Worm (Caenorhabditis elegans) whole organism, mixed stage, embryonic: ENCODE measurements around the gene gtap-1.

Experiments
- M03D4.4 ChIP-seq: sonication (generic microtip); optimal IDR thresholded peaks from 2 replicates; lab custom pipeline; 2017; ENCODE audit warnings: mild to moderate bottlenecking, missing genetic modification characterization, missing compliant biosample characterization
- bed-3 ChIP-seq: fragments of 200-800 bp; sonication (Bioruptor generic); optimal IDR thresholded peaks from 3 replicates; lab custom pipeline; 2018; ENCODE audit warnings: mild to moderate bottlenecking, missing genetic modification characterization, moderate library complexity, missing compliant biosample characterization
- ceh-39 ChIP-seq: fragments of 150-350 bp; optimal IDR thresholded peaks from 2 replicates; lab custom pipeline; 2014; ENCODE audit warnings: missing biosample characterization, missing genetic modification characterization
- ceh-43 ChIP-seq: fragments of 200-800 bp; sonication (Bioruptor generic); optimal IDR thresholded peaks from 2 replicates; lab custom pipeline; 2018; ENCODE audit warnings: mild to moderate bottlenecking, missing genetic modification characterization, moderate library complexity, missing compliant biosample characterization
- ceh-83 ChIP-seq: fragments of 200-800 bp; sonication (Bioruptor generic); optimal IDR thresholded peaks from 2 replicates; lab custom pipeline; 2018; ENCODE audit warnings: mild to moderate bottlenecking, missing genetic modification characterization, missing compliant biosample characterization
- ces-1 ChIP-seq: fragments of 150-350 bp; optimal IDR thresholded peaks from 2 replicates; lab custom pipeline; 2014; ENCODE audit warnings: missing biosample characterization, missing genetic modification reagents, missing genetic modification characterization
- cnd-1 ChIP-seq: fragments of 200-800 bp; sonication (Bioruptor generic); optimal IDR thresholded peaks from 2 replicates; lab custom pipeline; 2018; ENCODE audit warnings: mild to moderate bottlenecking, missing genetic modification characterization, missing compliant biosample characterization
- drap-1 ChIP-seq: fragments of 200-800 bp; sonication (Bioruptor generic); optimal IDR thresholded peaks from 3 replicates; lab custom pipeline; 2018; ENCODE audit warnings: mild to moderate bottlenecking, missing genetic modification characterization, missing compliant biosample characterization
- elt-1 ChIP-seq: sonication (generic microtip); optimal IDR thresholded peaks from 2 replicates; lab custom pipeline; 2017; ENCODE audit warnings: missing genetic modification characterization, mild to moderate bottlenecking, missing compliant biosample characterization, antibody characterized with exemption, moderate library complexity, borderline replicate concordance; ENCODE audit not compliant: insufficient read depth
- elt-3 ChIP-seq: fragments of 150-350 bp; optimal IDR thresholded peaks from 2 replicates; lab custom pipeline; 2014; ENCODE audit warnings: missing biosample characterization, missing genetic modification characterization
- ham-2 ChIP-seq: fragments of 200-800 bp; sonication (Bioruptor generic); optimal IDR thresholded peaks from 2 replicates; lab custom pipeline; 2018; ENCODE audit warnings: mild to moderate bottlenecking, missing genetic modification characterization, missing compliant biosample characterization
- hlh-1 ChIP-seq: fragments of 150-350 bp; optimal IDR thresholded peaks from 2 replicates; lab custom pipeline; 2014; ENCODE audit warnings: missing biosample characterization, missing genetic modification reagents, missing genetic modification characterization
- lin-13 ChIP-seq: fragments of 150-350 bp; optimal IDR thresholded peaks from 2 replicates; lab custom pipeline; 2014; ENCODE audit warnings: missing biosample characterization, missing genetic modification characterization
- lin-32 ChIP-seq: fragments of 200-800 bp; sonication (Bioruptor generic); optimal IDR thresholded peaks from 2 replicates; lab custom pipeline; 2018; ENCODE audit warnings: mild to moderate bottlenecking, missing genetic modification characterization, missing compliant biosample characterization
- lsy-2 ChIP-seq: fragments of 150-350 bp; optimal IDR thresholded peaks from 2 replicates; lab custom pipeline; 2014; ENCODE audit warnings: missing biosample characterization, missing genetic modification characterization
- mep-1 ChIP-seq: fragments of 150-350 bp; optimal IDR thresholded peaks from 2 replicates; lab custom pipeline; 2017; ENCODE audit warnings: missing biosample characterization, missing genetic modification reagents, missing genetic modification characterization, inconsistent platforms
- mls-2 ChIP-seq: sonication (generic microtip); optimal IDR thresholded peaks from 2 replicates; lab custom pipeline; 2016; ENCODE audit warnings: mild to moderate bottlenecking, missing genetic modification characterization, moderate library complexity, missing compliant biosample characterization
- nhr-12 ChIP-seq: fragments of 150-350 bp; optimal IDR thresholded peaks from 2 replicates; lab custom pipeline; 2014; ENCODE audit warnings: missing biosample characterization, missing genetic modification characterization
- nhr-237 ChIP-seq: fragments of 150-350 bp; optimal IDR thresholded peaks from 2 replicates; lab custom pipeline; 2014; ENCODE audit warnings: missing biosample characterization, missing genetic modification characterization
- nhr-28 ChIP-seq: fragments of 150-350 bp; optimal IDR thresholded peaks from 2 replicates; lab custom pipeline; 2014; ENCODE audit warnings: missing biosample characterization, missing genetic modification characterization
- nhr-76 ChIP-seq: sonication (generic microtip); optimal IDR thresholded peaks from 2 replicates; lab custom pipeline; 2017; ENCODE audit warnings: missing biosample characterization, missing genetic modification characterization
- sem-2 ChIP-seq: fragments of 200-800 bp; sonication (Bioruptor generic); optimal IDR thresholded peaks from 2 replicates; lab custom pipeline; 2018; ENCODE audit warnings: mild to moderate bottlenecking, missing genetic modification characterization, missing compliant biosample characterization
- snpc-4 ChIP-seq: fragments of 150-350 bp; optimal IDR thresholded peaks from 2 replicates; lab custom pipeline; 2014; ENCODE audit warnings: missing biosample characterization, missing genetic modification characterization
- sptf-1 ChIP-seq: sonication (generic microtip); optimal IDR thresholded peaks from 2 replicates; lab custom pipeline; 2017; ENCODE audit warnings: mild to moderate bottlenecking, missing genetic modification characterization, moderate library complexity, missing compliant biosample characterization
- tbx-8 ChIP-seq: fragments of 200-800 bp; sonication (Bioruptor generic); optimal IDR thresholded peaks from 2 replicates; lab custom pipeline; 2018; ENCODE audit warnings: mild to moderate bottlenecking, missing genetic modification characterization, moderate library complexity, missing compliant biosample characterization
- unc-120 ChIP-seq: sonication (generic microtip); optimal IDR thresholded peaks from 2 replicates; lab custom pipeline; 2017; ENCODE audit warnings: missing genetic modification characterization, missing compliant biosample characterization; ENCODE audit not compliant: poor library complexity, severe bottlenecking
- unc-39 ChIP-seq: fragments of 150-350 bp; optimal IDR thresholded peaks from 2 replicates; lab custom pipeline; 2014; ENCODE audit warnings: missing biosample characterization, missing genetic modification characterization
- unc-62 ChIP-seq: fragments of 150-350 bp; optimal IDR thresholded peaks from 2 replicates; lab custom pipeline; 2014; ENCODE audit warnings: missing biosample characterization, missing genetic modification reagents, missing genetic modification characterization
- zip-8 ChIP-seq: fragments of 150-350 bp; optimal IDR thresholded peaks from 2 replicates; lab custom pipeline; 2014; ENCODE audit warnings: missing biosample characterization, missing genetic modification characterization

gtap-1 gene

ce11 chrII:5839227-5839626 is 6.2 kb upstream of the gtap-1 start, which contains the start of gene ZK1248.19:
TSS of gene ZK1248.19 (minus strand) at chrII:5839414.
- TF ChIP-seq nhr-237 (tag; lab: Kevin White, UChicago), result peak; percentile 7
- TF ChIP-seq lsy-2 (tag; lab: Kevin White, UChicago), result no peak
- TF ChIP-seq hlh-1, result peak; percentile 16
- TF ChIP-seq ceh-43 (GFP tag; lab: Kevin White, UChicago), result no peak
- no peak for TF ChIP-seq sptf-1 (tag; lab: Kevin White, UChicago)
- TF ChIP-seq ces-1 (GFP tag; lab: Kevin White, UChicago), result peak; percentile 41
- TF ChIP-seq, all 35 proteins: peak for 3

ce11 chrII:5838453-5838852 is 5.4 kb upstream of the gtap-1 start, which contains the start of gene ZK1248.15:
TSS of gene ZK1248.15 (minus strand) at chrII:5838553.
- TF ChIP-seq nhr-76 (tag; lab: Kevin White, UChicago) (no peak), zip-8 (tag; lab: Kevin White, UChicago) (no peak), ceh-83 (no peak)

- TF ChIP-seq nhr-237 (tag; lab: Kevin White, UChicago), result peak; percentile 38
- no peak for TF ChIP-seq nhr-12 (tag; lab: Kevin White, UChicago)
- TF ChIP-seq bed-3 (GFP tag; lab: Kevin White, UChicago), result peak; percentile 19
- TF ChIP-seq lin-32, result no peak
- peak; percentile 20 for TF ChIP-seq ceh-39 (tag; lab: Kevin White, UChicago)
- no peak for TF ChIP-seq snpc-4 (tag; lab: Kevin White, UChicago)
- peak; percentile 32 for TF ChIP-seq lsy-2 (tag; lab: Kevin White, UChicago)
- TF ChIP-seq cnd-1 (tag; lab: Kevin White, UChicago), result peak; percentile 32
- TF ChIP-seq lin-13 (tag; lab: Kevin White, UChicago), result no peak
- peak; percentile 59 for TF ChIP-seq ceh-83
- TF ChIP-seq elt-1, result no peak
- peak; percentile 34 for TF ChIP-seq unc-120 (tag; lab: Kevin White, UChicago)
- no peak for TF ChIP-seq sem-2
- TF ChIP-seq zip-8 (tag; lab: Kevin White, UChicago), result no peak
- TF ChIP-seq ces-1 (GFP tag; lab: Kevin White, UChicago), result peak; percentile 82
- TF ChIP-seq nhr-28 (tag; lab: Kevin White, UChicago), result no peak
Observed at ce11 chrII:5836153-5836719, 3.2 kb upstream of the gtap-1 start, which contains the start of gene fzo-1. TSS of gene fzo-1 (minus strand) at chrII:5836203.

ce11 chrII:5835146-5835545 is 2.1 kb upstream of the gtap-1 start:
- TF ChIP-seq unc-39 (tag; lab: Kevin White, UChicago), result no peak
- TF ChIP-seq cnd-1 (tag; lab: Kevin White, UChicago), result no peak
- TF ChIP-seq lin-32, result no peak
- TF ChIP-seq snpc-4 (tag; lab: Kevin White, UChicago), result no peak
- no peak for TF ChIP-seq nhr-12 (tag; lab: Kevin White, UChicago)
- no peak for TF ChIP-seq ceh-43 (GFP tag; lab: Kevin White, UChicago)
- TF ChIP-seq ceh-39 (tag; lab: Kevin White, UChicago), result no peak
- TF ChIP-seq nhr-76 (tag; lab: Kevin White, UChicago), result no peak
- no peak for TF ChIP-seq M03D4.4 (tag; lab: Kevin White, UChicago)
- no peak for TF ChIP-seq ham-2 (GFP tag; lab: Kevin White, UChicago)
- TF ChIP-seq elt-1, result no peak
- TF ChIP-seq drap-1, result no peak

- TF ChIP-seq unc-120 (tag; lab: Kevin White, UChicago), result no peak
- no peak for TF ChIP-seq M03D4.4 (tag; lab: Kevin White, UChicago)
- TF ChIP-seq ham-2 (GFP tag; lab: Kevin White, UChicago), result no peak
- no peak for TF ChIP-seq tbx-8 (GFP tag; lab: Kevin White, UChicago)
- TF ChIP-seq snpc-4 (tag; lab: Kevin White, UChicago), result no peak
- no peak for TF ChIP-seq bed-3 (GFP tag; lab: Kevin White, UChicago)
- TF ChIP-seq ceh-39 (tag; lab: Kevin White, UChicago), result no peak
- no peak for TF ChIP-seq ceh-83
- TF ChIP-seq elt-3 (tag; lab: Kevin White, UChicago), result no peak
- no peak for TF ChIP-seq hlh-1
- TF ChIP-seq zip-8 (tag; lab: Kevin White, UChicago), result no peak
- TF ChIP-seq sem-2, result no peak
Observed at ce11 chrII:5831373-5831772, 1.7 kb downstream of the gtap-1 start.

- TF ChIP-seq mls-2 (tag; lab: Kevin White, UChicago) (no peak), mep-1 (tag; lab: Kevin White, UChicago) (no peak), lsy-2 (tag; lab: Kevin White, UChicago) (no peak), unc-62 (GFP tag; lab: Kevin White, UChicago) (no peak), ces-1 (GFP tag; lab: Kevin White, UChicago) (no peak)
Observed at ce11 chrII:5829940-5830424, 3.1 kb downstream of the gtap-1 start, which contains the start of gene col-74. TSS of gene col-74 (plus strand) at chrII:5830374.
